Fruit fly (Drosophila melanogaster): ENCODE data around the gene CG14570.

DNA sequence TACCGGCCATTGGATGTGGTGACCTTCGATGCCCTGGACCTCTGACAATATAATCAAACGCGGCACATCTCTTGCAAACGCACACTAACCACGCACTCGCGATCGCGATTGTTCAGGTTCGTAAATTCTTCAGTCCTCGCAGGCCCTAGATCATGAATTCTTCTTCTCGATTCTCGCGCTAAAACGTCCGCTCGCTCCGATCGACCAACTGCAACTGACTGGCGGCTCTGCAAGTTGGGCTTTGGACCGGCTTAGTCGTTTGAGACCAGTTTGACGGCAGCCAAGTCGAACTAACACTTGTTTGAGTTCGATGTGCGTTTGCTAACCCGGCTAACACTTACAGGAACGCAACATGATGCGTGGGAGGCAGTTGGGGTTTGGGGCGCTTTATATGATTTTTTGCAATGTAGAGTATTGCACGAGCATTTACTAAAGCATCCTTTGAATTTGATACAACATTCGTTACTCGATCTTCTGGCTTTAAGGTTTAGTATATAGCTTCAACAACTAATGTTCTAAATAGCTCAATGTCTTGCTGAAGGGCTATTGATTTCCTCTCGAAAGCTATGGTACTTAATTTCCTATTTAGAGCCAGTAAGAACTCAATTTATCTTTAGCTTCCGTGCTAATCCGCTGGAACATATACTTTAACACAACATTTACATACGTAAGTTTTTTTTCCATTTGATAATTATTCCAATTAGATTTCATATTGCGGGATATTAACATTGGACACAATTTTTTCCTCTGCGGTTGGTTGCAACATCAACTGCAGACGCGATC lies 23.9 kb downstream of the CG14570 start, which contains the start of gene CG32447:
- TF ChIP-seq CG8119 (GFP tag; IDR thresholded peaks at IDR 0.05) (no peak), topi (GFP tag; optimal IDR thresholded peaks at IDR 0.05) (no peak), Smox (GFP tag; optimal IDR thresholded peaks at IDR 0.05) (no peak), net (GFP tag; optimal IDR thresholded peaks at IDR 0.05) (no peak), CG3919 (GFP tag; optimal IDR thresholded peaks at IDR 0.05) (no peak)
